Worm (Caenorhabditis elegans) whole organism, L1 larva: ENCODE results near the gene nspe-8.

Source experiments
- ceh-8 ChIP-seq: fragments of 200-800 bp; sonication (Bioruptor generic); optimal IDR thresholded peaks from 2 replicates; lab custom pipeline; 2018; ENCODE audit warnings: mild to moderate bottlenecking, missing genetic modification characterization, moderate library complexity, missing compliant biosample characterization
- jun-1 ChIP-seq: fragments of 150-350 bp; optimal IDR thresholded peaks from 2 replicates; lab custom pipeline; 2014; ENCODE audit warnings: missing biosample characterization, missing genetic modification reagents, missing genetic modification characterization

DNA sequence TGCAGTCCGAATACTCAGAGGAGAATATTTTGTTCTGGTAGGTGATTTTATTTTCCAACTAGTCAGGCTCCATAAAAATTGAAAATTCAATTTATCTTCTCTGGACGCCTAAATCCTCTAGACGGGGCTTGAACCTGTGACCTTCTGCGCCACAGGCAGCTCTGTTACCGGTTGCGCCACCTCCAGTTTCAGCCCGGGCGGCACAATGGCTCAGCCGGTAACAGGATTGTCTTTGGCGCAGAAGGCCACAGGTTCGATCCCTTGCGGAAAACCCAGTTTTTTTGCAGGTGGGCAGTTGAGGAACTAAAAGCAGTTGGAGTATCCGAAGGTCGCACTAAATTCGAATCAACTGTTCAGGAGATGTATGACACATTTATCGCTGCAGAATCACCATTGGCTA is 48.1 kb upstream of the nspe-8 start:
- no peak for TF ChIP-seq jun-1 (tag; lab: Kevin White, UChicago)
- TF ChIP-seq ceh-8 (GFP tag; lab: Kevin White, UChicago) = no peak
